Fruit fly (Drosophila melanogaster): ENCODE measurements around the gene CG2021.

dm6 chr3L:1727431-1727830, 49.8 kb downstream of the CG2021 start:
- TF ChIP-seq CG7045 (GFP tag; optimal IDR thresholded peaks at IDR 0.05): no peak
- no peak for TF ChIP-seq tj (GFP tag; optimal IDR thresholded peaks at IDR 0.05)
- no peak for TF ChIP-seq CG33017 (tag; optimal IDR thresholded peaks at IDR 0.05)
- no peak for TF ChIP-seq cnc (optimal IDR thresholded peaks at IDR 0.05)
- no peak for TF ChIP-seq CG11617 (GFP tag; optimal IDR thresholded peaks at IDR 0.05)
- TF ChIP-seq CG1620 (GFP tag; optimal IDR thresholded peaks at IDR 0.05): no peak
- TF ChIP-seq CG14711 (tag; optimal IDR thresholded peaks at IDR 0.05): no peak
- TF ChIP-seq Hr96 (GFP tag; optimal IDR thresholded peaks at IDR 0.05): no peak
- TF ChIP-seq pad (GFP tag; optimal IDR thresholded peaks at IDR 0.05): no peak

All from whole organism, adult.